Worm (Caenorhabditis elegans) whole organism, early embryonic: ENCODE data around the gene eol-1.

Experiments
- F13C5.2 ChIP-seq: sonication (generic microtip); optimal IDR thresholded peaks from 2 replicates; lab custom pipeline; 2017; ENCODE audit warnings: mild to moderate bottlenecking, missing genetic modification characterization, inconsistent platforms, missing compliant biosample characterization
- ama-1 ChIP-seq: fragments of 150-350 bp; optimal IDR thresholded peaks from 2 replicates; lab custom pipeline; 2014
- hmbx-1 ChIP-seq: sonication (generic microtip); optimal IDR thresholded peaks from 2 replicates; lab custom pipeline; 2016; ENCODE audit warnings: mild to moderate bottlenecking, missing genetic modification characterization, missing compliant biosample characterization
- hmg-4 ChIP-seq: fragments of 200-800 bp; sonication (Bioruptor generic); optimal IDR thresholded peaks from 2 replicates; lab custom pipeline; 2018; ENCODE audit warnings: mild to moderate bottlenecking, missing genetic modification characterization, missing compliant biosample characterization
- sea-1 ChIP-seq: fragments of 200-800 bp; sonication (Bioruptor generic); conservative IDR thresholded peaks from 2 replicates; pipeline ENCODE4 v1.3.6; 2022; ENCODE audit warnings: missing genetic modification characterization, missing compliant biosample characterization
- tbx-37 ChIP-seq: fragments of 200-800 bp; sonication (Bioruptor generic); conservative IDR thresholded peaks from 2 replicates; pipeline ENCODE4 v1.3.6; 2022; ENCODE audit warnings: missing genetic modification reagents, missing genetic modification characterization, missing compliant biosample characterization

- TF ChIP-seq ama-1 (lab: Kevin White, UChicago) (no peak), hmbx-1 (tag; lab: Kevin White, UChicago) (no peak), hmg-4 (GFP tag; lab: Kevin White, UChicago) (no peak), tbx-37 (GFP tag; lab: Robert Waterston, UW) (no peak), F13C5.2 (no peak), sea-1 (no peak)
Measured at ce11 chrV:13993478-13993877, 12.8 kb upstream of the eol-1 start.
